Fruit fly (Drosophila melanogaster): ENCODE results near the gene CG15628.

CG15628 gene

DNA sequence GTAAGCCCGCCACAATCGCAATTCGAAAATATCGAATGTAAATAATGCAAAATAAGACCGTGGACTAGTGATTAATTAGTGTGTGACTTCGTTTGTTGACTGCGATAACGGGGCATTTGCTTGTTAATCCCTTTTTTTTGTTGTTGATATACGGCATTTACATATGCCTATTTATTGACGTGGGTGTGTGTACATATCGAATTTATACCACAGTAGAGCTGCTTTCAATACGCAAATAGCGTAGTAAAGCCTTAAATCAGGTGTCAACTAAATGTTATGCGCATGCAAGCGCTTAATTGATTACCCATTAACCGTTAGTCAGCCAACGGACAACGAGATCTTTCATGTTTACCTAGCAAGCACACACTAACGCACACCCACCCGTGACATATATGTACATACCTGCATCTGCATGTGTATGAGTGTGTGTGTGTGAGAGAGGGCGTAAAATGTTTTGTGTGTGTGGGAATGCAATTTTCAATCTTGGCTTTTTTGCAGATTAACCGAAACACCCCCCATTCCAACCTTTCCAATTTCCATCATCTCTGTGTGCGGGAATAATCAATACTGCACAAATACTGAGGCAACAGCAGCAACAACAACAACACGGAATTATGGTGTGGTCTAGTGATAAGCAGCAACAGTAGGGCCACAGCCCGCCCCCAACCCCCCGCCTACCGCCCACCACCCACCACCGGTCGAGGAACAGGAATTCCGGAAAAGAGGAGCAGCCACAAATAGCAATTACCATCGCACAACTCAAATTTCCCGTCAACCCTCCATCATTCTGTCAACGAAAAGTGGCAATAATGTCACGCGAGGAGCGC is 17.1 kb downstream of the CG15628 start (continued):
- TF ChIP-seq CG10462 (GFP tag; optimal IDR thresholded peaks at IDR 0.05) = no peak
- TF ChIP-seq CG12942 (GFP tag; optimal IDR thresholded peaks at IDR 0.05) = no peak
- no peak for TF ChIP-seq Dip3 (GFP tag; optimal IDR thresholded peaks at IDR 0.05)
- TF ChIP-seq CG10565 (GFP tag; optimal IDR thresholded peaks at IDR 0.05) = no peak
- TF ChIP-seq CG7928 (GFP tag; optimal IDR thresholded peaks at IDR 0.05) = no peak
- no peak for TF ChIP-seq CG11085 (GFP tag; IDR thresholded peaks at IDR 0.05)
- TF ChIP-seq btn (GFP tag; optimal IDR thresholded peaks at IDR 0.05) = peak; percentile 20
- TF ChIP-seq bbx (GFP tag; IDR thresholded peaks at IDR 0.05; ENCODE audit: partially characterized antibody) = no peak
- no peak for TF ChIP-seq lilli (GFP tag; optimal IDR thresholded peaks at IDR 0.05)
- TF ChIP-seq Blimp-1 (GFP tag; optimal IDR thresholded peaks at IDR 0.05) = no peak
- TF ChIP-seq Ssrp (tag; optimal IDR thresholded peaks at IDR 0.05) = peak; percentile 1
- peak; percentile 37 for TF ChIP-seq CG11723 (GFP tag; optimal IDR thresholded peaks at IDR 0.05)
- no peak for TF ChIP-seq fru (optimal IDR thresholded peaks at IDR 0.05)
- TF ChIP-seq CG11456 (GFP tag; IDR thresholded peaks at IDR 0.05) = no peak
- TF ChIP-seq Hmr (GFP tag; optimal IDR thresholded peaks at IDR 0.05) = no peak
- no peak for TF ChIP-seq Elba2 (GFP tag; optimal IDR thresholded peaks at IDR 0.05)
- TF ChIP-seq ac (GFP tag; optimal IDR thresholded peaks at IDR 0.05) = peak; percentile 33
- no peak for TF ChIP-seq CG3726 (GFP tag; IDR thresholded peaks at IDR 0.05)
- peak; percentile 15 for TF ChIP-seq CG17186 (GFP tag; optimal IDR thresholded peaks at IDR 0.05)
- TF ChIP-seq Gsc (GFP tag; IDR thresholded peaks at IDR 0.05) = no peak
- no peak for TF ChIP-seq h (optimal IDR thresholded peaks at IDR 0.05)
- TF ChIP-seq dysf (GFP tag; IDR thresholded peaks at IDR 0.05) = no peak
- TF ChIP-seq Oaz (GFP tag; IDR thresholded peaks at IDR 0.05) = no peak
- peak; percentile 54 for TF ChIP-seq MTF-1 (GFP tag; optimal IDR thresholded peaks at IDR 0.05; ENCODE audit: borderline replicate concordance)
- no peak for TF ChIP-seq sr (GFP tag; IDR thresholded peaks at IDR 0.05)
- TF ChIP-seq sqz (GFP tag; optimal IDR thresholded peaks at IDR 0.05) = peak; percentile 11
- TF ChIP-seq stwl (tag; optimal IDR thresholded peaks at IDR 0.05) = no peak
- TF ChIP-seq fd64A (GFP tag; optimal IDR thresholded peaks at IDR 0.05) = peak; percentile 92
- TF ChIP-seq CG4730 (GFP tag; IDR thresholded peaks at IDR 0.05) = no peak
- no peak for TF ChIP-seq ftz-f1 (GFP tag; optimal IDR thresholded peaks at IDR 0.05)
- TF ChIP-seq CG14965 (GFP tag; optimal IDR thresholded peaks at IDR 0.05; ENCODE audit: borderline replicate concordance) = no peak
- no peak for TF ChIP-seq CG1832 (GFP tag; optimal IDR thresholded peaks at IDR 0.05)
- TF ChIP-seq CG17829 (tag; optimal IDR thresholded peaks at IDR 0.05) = no peak
- TF ChIP-seq gsb-n (tag; optimal IDR thresholded peaks at IDR 0.05) = peak; percentile 15
- peak; percentile 5; the same call in 1 of the 2 replicates for TF ChIP-seq bowl (GFP tag; IDR thresholded peaks at IDR 0.05)
- TF ChIP-seq ci (GFP tag; IDR thresholded peaks at IDR 0.05) = peak; percentile 58; the same call in 2 of the 3 replicates
- peak; percentile 43 for TF ChIP-seq bab2 (GFP tag; optimal IDR thresholded peaks at IDR 0.05)
- TF ChIP-seq wdn (GFP tag; IDR thresholded peaks at IDR 0.05) = no peak
- no peak for TF ChIP-seq HLHmδ (GFP tag; optimal IDR thresholded peaks at IDR 0.05)
- TF ChIP-seq CG18262 (tag; optimal IDR thresholded peaks at IDR 0.05) = peak; percentile 6
- TF ChIP-seq prd (optimal IDR thresholded peaks at IDR 0.05) = no peak
- no peak for TF ChIP-seq prd (GFP tag; IDR thresholded peaks at IDR 0.05)
- no peak for TF ChIP-seq Optix (GFP tag; IDR thresholded peaks at IDR 0.05)
- TF ChIP-seq lbe (GFP tag; optimal IDR thresholded peaks at IDR 0.05) = no peak
- TF ChIP-seq Xrp1 (GFP tag; IDR thresholded peaks at IDR 0.05) = peak; percentile 64
- no peak for TF ChIP-seq Tbp (GFP tag; optimal IDR thresholded peaks at IDR 0.05)
- no peak for TF ChIP-seq lov (optimal IDR thresholded peaks at IDR 0.05)
- peak; percentile 67; the same call in 1 of the 3 replicates for TF ChIP-seq lov (GFP tag; IDR thresholded peaks at IDR 0.05)
- TF ChIP-seq CG34422 (GFP tag; IDR thresholded peaks at IDR 0.05) = no peak
- no peak for TF ChIP-seq CG15073 (GFP tag; optimal IDR thresholded peaks at IDR 0.05)
- TF ChIP-seq Abd-B (GFP tag; optimal IDR thresholded peaks at IDR 0.05) = no peak
